Fruit fly (Drosophila melanogaster): ENCODE measurements around the gene HP4.

Gene HP4

DNA sequence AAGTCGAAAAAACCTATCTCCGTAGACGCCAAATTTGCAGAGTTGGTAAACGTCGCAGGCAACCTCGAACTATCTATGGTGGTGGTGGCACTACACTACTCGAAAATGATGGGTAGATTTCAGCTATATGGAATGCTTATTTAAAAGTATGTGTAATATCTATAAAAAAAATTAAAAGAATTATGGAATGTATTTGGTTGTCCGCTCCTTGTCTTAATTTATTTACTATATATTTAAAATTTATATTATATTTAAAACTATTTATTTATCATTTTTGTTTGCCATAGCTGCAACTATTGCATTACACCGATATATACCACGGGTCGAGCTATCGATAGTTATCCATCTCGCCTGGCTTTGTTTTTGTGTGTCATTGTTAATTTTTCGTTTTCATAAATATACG, at the start of gene HP4, which contains the start of gene CG8209 (continued):
- TF ChIP-seq tll (GFP tag; optimal IDR thresholded peaks at IDR 0.05) (peak in 1 of 2 experiments; percentile 8), CG2116 (GFP tag; optimal IDR thresholded peaks at IDR 0.05) (peak; percentile 78), Trl (optimal IDR thresholded peaks at IDR 0.05) (no peak), Trl (GFP tag; optimal IDR thresholded peaks at IDR 0.05) (peak; percentile 68), CG30403 (GFP tag; optimal IDR thresholded peaks at IDR 0.05) (peak; percentile 81), wdn (GFP tag; IDR thresholded peaks at IDR 0.05) (peak; percentile 74), fd102C (GFP tag; optimal IDR thresholded peaks at IDR 0.05) (no peak), CG1792 (GFP tag; optimal IDR thresholded peaks at IDR 0.05) (peak; percentile 23), CG6683 (GFP tag; optimal IDR thresholded peaks at IDR 0.05) (peak; percentile 75), CG13624 (GFP tag; optimal IDR thresholded peaks at IDR 0.05) (peak; percentile 50), unpg (GFP tag; optimal IDR thresholded peaks at IDR 0.05) (peak; percentile 83), Sin3A (optimal IDR thresholded peaks at IDR 0.05) (no peak), seq (GFP tag; IDR thresholded peaks at IDR 0.05) (peak; percentile 82), Dll (GFP tag; IDR thresholded peaks at IDR 0.05; ENCODE audit: partially characterized antibody) (peak; percentile 99), B-H2 (GFP tag; optimal IDR thresholded peaks at IDR 0.05) (peak; percentile 74), CG4854 (GFP tag; optimal IDR thresholded peaks at IDR 0.05) (peak; percentile 56), sens-2 (GFP tag; IDR thresholded peaks at IDR 0.05) (no peak), chn (GFP tag; optimal IDR thresholded peaks at IDR 0.05) (peak; percentile 51), gt (GFP tag; IDR thresholded peaks at IDR 0.05) (no peak), CkIIα-i1 (GFP tag; IDR thresholded peaks at IDR 0.05) (no peak), CG30431 (GFP tag; optimal IDR thresholded peaks at IDR 0.05) (peak; percentile 60), Bgb (GFP tag; IDR thresholded peaks at IDR 0.05; ENCODE audit: partially characterized antibody) (peak; percentile 86), CG17568 (GFP tag; optimal IDR thresholded peaks at IDR 0.05) (peak; percentile 61), PHDP (tag; optimal IDR thresholded peaks at IDR 0.05) (peak; percentile 88), dysf (GFP tag; IDR thresholded peaks at IDR 0.05) (peak; percentile 78), slp2 (GFP tag; optimal IDR thresholded peaks at IDR 0.05) (peak; percentile 13), corto (GFP tag; optimal IDR thresholded peaks at IDR 0.05) (no peak), CG7839 (tag; optimal IDR thresholded peaks at IDR 0.05) (peak; percentile 87), NC2α (GFP tag; optimal IDR thresholded peaks at IDR 0.05) (no peak), z (GFP tag; IDR thresholded peaks at IDR 0.05) (no peak), dan (GFP tag; IDR thresholded peaks at IDR 0.05) (no peak), CG16815 (GFP tag; optimal IDR thresholded peaks at IDR 0.05) (peak; percentile 67), CG6272 (GFP tag; IDR thresholded peaks at IDR 0.05) (peak; percentile 91), kni (GFP tag; optimal IDR thresholded peaks at IDR 0.05) (no peak), fu2 (GFP tag; optimal IDR thresholded peaks at IDR 0.05) (peak; percentile 48), Max (GFP tag; optimal IDR thresholded peaks at IDR 0.05) (peak; percentile 59), CG9215 (GFP tag; IDR thresholded peaks at IDR 0.05) (peak; percentile 81), CG14014 (GFP tag; IDR thresholded peaks at IDR 0.05) (peak; percentile 69), crc (GFP tag; optimal IDR thresholded peaks at IDR 0.05) (no peak), peb (GFP tag; IDR thresholded peaks at IDR 0.05) (peak; percentile 45; the same call in 1 of the 2 replicates), HHEX (GFP tag; optimal IDR thresholded peaks at IDR 0.05) (peak; percentile 76), tap (tag; optimal IDR thresholded peaks at IDR 0.05) (peak; percentile 52), CTCF (GFP tag; optimal IDR thresholded peaks at IDR 0.05) (peak; percentile 33), az2 (GFP tag; optimal IDR thresholded peaks at IDR 0.05) (peak; percentile 77), CG14441 (GFP tag; IDR thresholded peaks at IDR 0.05) (peak; percentile 84), sisA (GFP tag; IDR thresholded peaks at IDR 0.05) (peak; percentile 86), TFAM (GFP tag; optimal IDR thresholded peaks at IDR 0.05) (no peak), Nf-YC (tag; optimal IDR thresholded peaks at IDR 0.05) (peak; percentile 77), chif (GFP tag; optimal IDR thresholded peaks at IDR 0.05) (peak in 1 of 2 experiments; percentile 36), bsh (GFP tag; optimal IDR thresholded peaks at IDR 0.05) (peak; percentile 13 to 85), CG4617 (GFP tag; optimal IDR thresholded peaks at IDR 0.05; ENCODE audit: borderline replicate concordance) (peak; percentile 45), CG1024 (GFP tag; IDR thresholded peaks at IDR 0.05) (peak; percentile 62; the same call in 1 of the 2 replicates)

Measured in whole organism, embryonic.